Fruit fly (Drosophila melanogaster): ENCODE data around the gene CG32450.

- TF ChIP-seq pan (optimal IDR thresholded peaks at IDR 0.05), result no peak
- no peak for TF ChIP-seq psq (optimal IDR thresholded peaks at IDR 0.05)
- TF ChIP-seq usp (GFP tag; optimal IDR thresholded peaks at IDR 0.05), result no peak
- no peak for TF ChIP-seq Dll (optimal IDR thresholded peaks at IDR 0.05)
- TF ChIP-seq EcR (GFP tag; optimal IDR thresholded peaks at IDR 0.05), result no peak
- no peak for TF ChIP-seq CG8478 (optimal IDR thresholded peaks at IDR 0.05)
Observed at dm6 chr3L:22366942-22367341, 37.4 kb downstream of the CG32450 start.

All from whole organism.